Fruit fly (Drosophila melanogaster) whole organism, embryonic: ENCODE measurements around the gene MtnD.

Experiments used
- Antp ChIP-seq: fragments of 200-800 bp; sonication (Bioruptor generic); optimal IDR thresholded peaks from 3 replicates; lab custom pipeline; 2016; ENCODE audit warnings: missing biosample characterization, missing genetic modification characterization
- Atf3 ChIP-seq: fragments of 200-800 bp; sonication (Bioruptor generic); optimal IDR thresholded peaks from 3 replicates; lab custom pipeline; 2016; ENCODE audit warnings: missing biosample characterization, missing genetic modification characterization
- BEAF-32 ChIP-seq: fragments of 200-800 bp; sonication (Bioruptor generic); optimal IDR thresholded peaks from 3 replicates; lab custom pipeline; 2017; ENCODE audit warnings: missing biosample characterization, missing genetic modification characterization, mild to moderate bottlenecking, moderate library complexity, missing genetic modification reagents
- Bgb ChIP-seq: fragments of 200-800 bp; sonication (Bioruptor generic); IDR thresholded peaks from 2 replicates; pipeline ENCODE4 v1.3.6; 2022; ENCODE audit warnings: missing biosample characterization, missing genetic modification characterization; ENCODE audit not compliant: partially characterized antibody
- BtbVII ChIP-seq: fragments of 200-800 bp; sonication (Bioruptor generic); optimal IDR thresholded peaks from 3 replicates; lab custom pipeline; 2017; ENCODE audit warnings: missing biosample characterization, mild to moderate bottlenecking, missing genetic modification characterization
- CG10565 ChIP-seq: fragments of 200-800 bp; sonication (Bioruptor generic); optimal IDR thresholded peaks from 3 replicates; lab custom pipeline; 2016; ENCODE audit warnings: missing biosample characterization, mild to moderate bottlenecking, missing genetic modification characterization
- CG11456 ChIP-seq: fragments of 200-800 bp; sonication (Bioruptor generic); IDR thresholded peaks from 3 replicates; pipeline ENCODE4 v1.3.6; 2022; ENCODE audit warnings: missing biosample characterization, missing genetic modification characterization
- CG11696 ChIP-seq: fragments of 200-800 bp; sonication (Bioruptor generic); IDR thresholded peaks from 2 replicates; pipeline ENCODE4 v1.3.6; 2022; ENCODE audit warnings: missing biosample characterization, missing genetic modification characterization
- CG11723 ChIP-seq: fragments of 200-800 bp; sonication (Bioruptor generic); optimal IDR thresholded peaks from 2 replicates; lab custom pipeline; 2017; ENCODE audit warnings: missing biosample characterization, mild to moderate bottlenecking, missing genetic modification characterization
- CG12299 ChIP-seq: fragments of 200-800 bp; sonication (Bioruptor generic); optimal IDR thresholded peaks from 2 replicates; lab custom pipeline; 2018; ENCODE audit warnings: missing biosample characterization, mild to moderate bottlenecking, missing genetic modification characterization
- CG13287 ChIP-seq: fragments of 200-800 bp; sonication (Bioruptor generic); IDR thresholded peaks from 2 replicates; pipeline ENCODE4 v1.3.6; 2022; ENCODE audit warnings: missing biosample characterization, missing genetic modification characterization; ENCODE audit not compliant: partially characterized antibody
- CG14050 ChIP-seq: fragments of 200-800 bp; sonication (Bioruptor generic); IDR thresholded peaks from 3 replicates; pipeline ENCODE4 v1.3.6; 2022; ENCODE audit warnings: missing biosample characterization, missing genetic modification characterization
- CG15011 ChIP-seq: fragments of 200-800 bp; sonication (Bioruptor generic); optimal IDR thresholded peaks from 3 replicates; lab custom pipeline; 2018; ENCODE audit warnings: missing biosample characterization, mild to moderate bottlenecking, missing genetic modification characterization
- CG15601 ChIP-seq: fragments of 200-800 bp; sonication (Bioruptor generic); optimal IDR thresholded peaks from 3 replicates; lab custom pipeline; 2019; ENCODE audit warnings: missing biosample characterization, mild to moderate bottlenecking, missing genetic modification characterization, moderate library complexity
- CG17186 ChIP-seq: fragments of 200-800 bp; sonication (Bioruptor generic); optimal IDR thresholded peaks from 3 replicates; lab custom pipeline; 2017; ENCODE audit warnings: missing biosample characterization, missing genetic modification reagents, missing genetic modification characterization
- CG17359 ChIP-seq: fragments of 200-800 bp; sonication (Bioruptor generic); optimal IDR thresholded peaks from 3 replicates; lab custom pipeline; 2018; ENCODE audit warnings: missing biosample characterization, mild to moderate bottlenecking, missing genetic modification characterization, moderate library complexity
- CG17568 ChIP-seq: fragments of 200-800 bp; sonication (Bioruptor generic); optimal IDR thresholded peaks from 2 replicates; lab custom pipeline; 2018; ENCODE audit warnings: missing biosample characterization, mild to moderate bottlenecking, missing genetic modification characterization, moderate library complexity
- CG2199 ChIP-seq: fragments of 200-800 bp; sonication (Bioruptor generic); IDR thresholded peaks from 3 replicates; pipeline ENCODE4 v1.3.6; 2022; ENCODE audit warnings: missing biosample characterization, missing genetic modification characterization
- CG2202 ChIP-seq: fragments of 200-800 bp; sonication (Bioruptor generic); optimal IDR thresholded peaks from 2 replicates; lab custom pipeline; 2018; ENCODE audit warnings: missing biosample characterization, mild to moderate bottlenecking, missing genetic modification characterization
- CG30431 ChIP-seq: fragments of 200-800 bp; sonication (Bioruptor generic); optimal IDR thresholded peaks from 2 replicates; lab custom pipeline; 2017; ENCODE audit warnings: missing biosample characterization, missing genetic modification characterization
- CG3838 ChIP-seq: fragments of 200-800 bp; sonication (Bioruptor generic); optimal IDR thresholded peaks from 3 replicates; lab custom pipeline; 2016; ENCODE audit warnings: missing biosample characterization, missing genetic modification characterization
- CG6654 ChIP-seq: fragments of 200-800 bp; sonication (Bioruptor generic); optimal IDR thresholded peaks from 2 replicates; lab custom pipeline; 2017; ENCODE audit warnings: missing biosample characterization, mild to moderate bottlenecking, missing genetic modification characterization
- CG6689 ChIP-seq: fragments of 200-800 bp; sonication (Bioruptor generic); IDR thresholded peaks from 2 replicates; pipeline ENCODE4 v1.3.6; 2022; ENCODE audit warnings: missing biosample characterization, missing genetic modification characterization
- CG6791 ChIP-seq: fragments of 200-800 bp; sonication (Bioruptor generic); IDR thresholded peaks from 3 replicates; pipeline ENCODE4 v1.3.6; 2022; ENCODE audit warnings: missing biosample characterization, missing genetic modification characterization; ENCODE audit not compliant: partially characterized antibody
- CkIIα-i1 ChIP-seq: fragments of 200-800 bp; sonication (Bioruptor generic); IDR thresholded peaks from 2 replicates; pipeline ENCODE4 v1.3.6; 2022; ENCODE audit warnings: missing biosample characterization, missing genetic modification characterization
- Dip3 ChIP-seq: fragments of 200-800 bp; sonication (Bioruptor generic); optimal IDR thresholded peaks from 3 replicates; lab custom pipeline; 2016; ENCODE audit warnings: missing biosample characterization, missing genetic modification characterization
- Dp ChIP-seq: fragments of 200-800 bp; sonication (Bioruptor generic); optimal IDR thresholded peaks from 2 replicates; lab custom pipeline; 2018; ENCODE audit warnings: missing biosample characterization, mild to moderate bottlenecking, missing genetic modification characterization, moderate library complexity
- Dref ChIP-seq: fragments of 200-800 bp; sonication (Bioruptor generic); IDR thresholded peaks from 2 replicates; pipeline ENCODE4 v1.3.6; 2022; ENCODE audit warnings: missing biosample characterization, missing genetic modification characterization
- E2f1 ChIP-seq: fragments of 200-800 bp; sonication (Bioruptor generic); IDR thresholded peaks from 2 replicates; pipeline ENCODE4 v1.3.6; 2022; ENCODE audit warnings: missing biosample characterization, missing genetic modification characterization
- E2f2 ChIP-seq: fragments of 200-800 bp; sonication (Bioruptor generic); IDR thresholded peaks from 2 replicates; pipeline ENCODE4 v1.3.6; 2022; ENCODE audit warnings: missing biosample characterization, missing genetic modification characterization
- H15 ChIP-seq: fragments of 200-800 bp; sonication (Bioruptor generic); IDR thresholded peaks from 3 replicates; pipeline ENCODE4 v1.3.6; 2022; ENCODE audit warnings: missing biosample characterization, missing genetic modification characterization
- MBD-R2 ChIP-seq: fragments of 200-800 bp; sonication (Bioruptor generic); IDR thresholded peaks from 2 replicates; pipeline ENCODE4 v1.3.6; 2022; ENCODE audit warnings: missing biosample characterization, missing genetic modification characterization
- NFAT ChIP-seq: fragments of 200-800 bp; sonication (Bioruptor generic); IDR thresholded peaks from 2 replicates; pipeline ENCODE4 v1.3.6; 2022; ENCODE audit warnings: missing biosample characterization, missing genetic modification characterization
- ap ChIP-seq: fragments of 200-800 bp; sonication (Bioruptor generic); IDR thresholded peaks from 2 replicates; pipeline ENCODE4 v1.3.6; 2022; ENCODE audit warnings: missing biosample characterization, missing genetic modification characterization
- dan ChIP-seq: fragments of 200-800 bp; sonication (Bioruptor generic); IDR thresholded peaks from 2 replicates; pipeline ENCODE4 v1.3.6; 2022; ENCODE audit warnings: missing biosample characterization, missing genetic modification characterization
- gfzf ChIP-seq: fragments of 200-800 bp; sonication (Bioruptor generic); optimal IDR thresholded peaks from 2 replicates; lab custom pipeline; 2016; ENCODE audit warnings: missing biosample characterization, mild to moderate bottlenecking, missing genetic modification characterization, moderate library complexity
- gro ChIP-seq: fragments of 200-800 bp; sonication (Bioruptor generic); optimal IDR thresholded peaks from 2 replicates; lab custom pipeline; 2016; ENCODE audit warnings: missing biosample characterization, missing genetic modification characterization
- gsb-n ChIP-seq: fragments of 200-800 bp; sonication (Bioruptor generic); optimal IDR thresholded peaks from 3 replicates; lab custom pipeline; 2018; ENCODE audit warnings: missing biosample characterization, mild to moderate bottlenecking, missing genetic modification characterization
- kah ChIP-seq: fragments of 200-800 bp; sonication (Bioruptor generic); optimal IDR thresholded peaks from 2 replicates; lab custom pipeline; 2018; ENCODE audit warnings: missing biosample characterization, mild to moderate bottlenecking, missing genetic modification characterization
- luna ChIP-seq: fragments of 200-800 bp; sonication (Bioruptor generic); optimal IDR thresholded peaks from 2 replicates; lab custom pipeline; 2016; ENCODE audit warnings: missing biosample characterization, missing genetic modification characterization
- mld ChIP-seq: fragments of 200-800 bp; sonication (Bioruptor generic); IDR thresholded peaks from 3 replicates; pipeline ENCODE4 v1.3.6; 2022; ENCODE audit warnings: missing biosample characterization, missing genetic modification characterization; ENCODE audit not compliant: partially characterized antibody
- nau ChIP-seq: fragments of 200-800 bp; sonication (Bioruptor generic); optimal IDR thresholded peaks from 3 replicates; lab custom pipeline; 2017; ENCODE audit warnings: missing biosample characterization, mild to moderate bottlenecking, missing genetic modification characterization, missing genetic modification reagents
- tup ChIP-seq: fragments of 200-800 bp; sonication (Bioruptor generic); optimal IDR thresholded peaks from 2 replicates; lab custom pipeline; 2016; ENCODE audit warnings: missing biosample characterization, mild to moderate bottlenecking, missing genetic modification characterization, moderate library complexity
- twi ChIP-seq: fragments of 200-800 bp; optimal IDR thresholded peaks from 2 replicates; lab custom pipeline; 2019; ENCODE audit warnings: missing biosample characterization, mild to moderate bottlenecking, missing genetic modification characterization, moderate library complexity
- zen2 ChIP-seq: fragments of 200-800 bp; sonication (Bioruptor generic); IDR thresholded peaks from 3 replicates; pipeline ENCODE4 v1.3.6; 2022; ENCODE audit warnings: missing biosample characterization, missing genetic modification characterization; ENCODE audit not compliant: partially characterized antibody

MtnD gene

dm6 chr3R:20579816-20580215, 45.1 kb downstream of the MtnD start, which contains the start of the genes EloB and Srp14 (continued):
- 0 out of 2 replicates have a peak, but pooled peaks have one; percentile 33 for TF ChIP-seq ap (GFP tag; lab: Robert Waterston, UW)
- peak; percentile 47 for TF ChIP-seq CG30431
- TF ChIP-seq CG13287 (GFP tag; lab: Robert Waterston, UW), result peak; percentile 98
- peak; percentile 64 for TF ChIP-seq CG11723 (GFP tag; lab: Kevin White, UChicago)
- no peak; the same call in 2 of the 3 replicates for TF ChIP-seq CG2199
- TF ChIP-seq gsb-n (tag; lab: Kevin White, UChicago), result no peak
- no peak for TF ChIP-seq CG6654
- no peak for TF ChIP-seq CG17568 (GFP tag; lab: Kevin White, UChicago)
- peak; percentile 84 for TF ChIP-seq CG11456 (GFP tag; lab: Robert Waterston, UW)
- peak; percentile 84 for TF ChIP-seq CG15601
- peak; percentile 61 for TF ChIP-seq Atf3
- peak; percentile 63 for TF ChIP-seq twi (tag; lab: Kevin White, UChicago)
- peak; percentile 68 for TF ChIP-seq CG3838 (GFP tag; lab: Kevin White, UChicago)
- TF ChIP-seq luna, result no peak
- TF ChIP-seq E2f1 (GFP tag; lab: Robert Waterston, UW), result peak; percentile 77
- TF ChIP-seq CG10565 (GFP tag; lab: Kevin White, UChicago), result no peak
- peak; percentile 95 for TF ChIP-seq Dref (GFP tag; lab: Robert Waterston, UW)
- TF ChIP-seq CG6689, result peak; percentile 71
- TF ChIP-seq zen2, result peak; percentile 96
- TF ChIP-seq CG6791, result peak; percentile 96
- TF ChIP-seq BEAF-32, result peak; percentile 99
- peak; percentile 48; the same call in 2 of the 3 replicates for TF ChIP-seq CG14050 (GFP tag; lab: Robert Waterston, UW)
- TF ChIP-seq Antp (GFP tag; lab: Kevin White, UChicago), result peak; percentile 83
- peak; percentile 60 for TF ChIP-seq tup (GFP tag; lab: Kevin White, UChicago)
- peak; percentile 50 for TF ChIP-seq CG17186 (GFP tag; lab: Kevin White, UChicago)
- TF ChIP-seq kah (GFP tag; lab: Kevin White, UChicago), result peak; percentile 18
- TF ChIP-seq H15 (GFP tag; lab: Robert Waterston, UW), result peak; percentile 72
- TF ChIP-seq BtbVII (GFP tag; lab: Kevin White, UChicago), result peak; percentile 65
- peak; percentile 78 for TF ChIP-seq Dip3 (GFP tag; lab: Kevin White, UChicago)

- TF ChIP-seq Bgb (GFP tag; lab: Robert Waterston, UW) (no peak), CG15011 (GFP tag; lab: Kevin White, UChicago) (no peak), CG11696 (no peak), gro (GFP tag; lab: Kevin White, UChicago) (no peak), nau (no peak), E2f2 (GFP tag; lab: Robert Waterston, UW) (peak; percentile 67; the same call in 1 of the 2 replicates), CkIIα-i1 (GFP tag; lab: Robert Waterston, UW) (no peak), CG2202 (no peak), MBD-R2 (GFP tag; lab: Robert Waterston, UW) (no peak), gfzf (GFP tag; lab: Kevin White, UChicago) (peak; percentile 58), CG17359 (tag; lab: Kevin White, UChicago) (no peak), CG17568 (GFP tag; lab: Kevin White, UChicago) (no peak), CG12299 (no peak), NFAT (GFP tag; lab: Robert Waterston, UW) (no peak), dan (GFP tag; lab: Robert Waterston, UW) (no peak), mld (no peak), Dp (peak; percentile 54)
These were observed 46.6 kb downstream of the MtnD start, which contains the start of gene CG34008 for dm6 chr3R:20581376-20581775. CG34008 (minus strand) TSS chr3R:20581522.
